Worm (Caenorhabditis elegans) whole organism, L4/young adult: ENCODE data around the gene F19B2.6.

ENCODE experiments used
- W03F9.2 ChIP-seq: fragments of 150-350 bp; optimal IDR thresholded peaks from 2 replicates; lab custom pipeline; 2014; ENCODE audit warnings: missing biosample characterization, missing genetic modification characterization
- dao-5 ChIP-seq: sonication (generic microtip); optimal IDR thresholded peaks from 2 replicates; lab custom pipeline; 2016; ENCODE audit warnings: missing genotype, missing genetic modification characterization, moderate library complexity, missing compliant biosample characterization
- him-1 ChIP-seq: sonication (generic microtip); optimal IDR thresholded peaks from 2 replicates; lab custom pipeline; 2016; ENCODE audit warnings: missing genotype, missing genetic modification reagents, missing genetic modification characterization, missing compliant biosample characterization

The F19B2.6 gene

ce11 chrV:20143711-20144110 is 14.6 kb upstream of the F19B2.6 start:
- TF ChIP-seq dao-5 (no peak), W03F9.2 (tag; lab: Kevin White, UChicago) (no peak), him-1 (no peak)

- TF ChIP-seq W03F9.2 (tag; lab: Kevin White, UChicago) (no peak), dao-5 (no peak), him-1 (no peak)
These were observed 10.6 kb upstream of the F19B2.6 start, which contains the start of gene Y113G7A.13 for ce11 chrV:20147662-20148245. Gene Y113G7A.13, plus strand, starts transcription at chrV:20148195.

ce11 chrV:20151432-20151831 is 6.9 kb upstream of the F19B2.6 start, which contains the start of gene F19B2.7:
Gene F19B2.7, plus strand, starts transcription at chrV:20151732.
- TF ChIP-seq dao-5 (no peak), him-1 (no peak), W03F9.2 (tag; lab: Kevin White, UChicago) (no peak)

ce11 chrV:20151855-20152254 is 6.5 kb upstream of the F19B2.6 start:
- TF ChIP-seq him-1: no peak
- no peak for TF ChIP-seq dao-5
- no peak for TF ChIP-seq W03F9.2 (tag; lab: Kevin White, UChicago)

ce11 chrV:20161781-20162289 is 3.5 kb downstream of the F19B2.6 start:
- TF ChIP-seq W03F9.2 (tag; lab: Kevin White, UChicago) (no peak), him-1 (no peak), dao-5 (no peak)

- TF ChIP-seq him-1: no peak
- no peak for TF ChIP-seq W03F9.2 (tag; lab: Kevin White, UChicago)
- TF ChIP-seq dao-5: no peak
These were observed 4.2 kb downstream of the F19B2.6 start for ce11 chrV:20162290-20163104.

ce11 chrV:20163105-20163449 is 4.8 kb downstream of the F19B2.6 start:
- no peak for TF ChIP-seq dao-5
- no peak for TF ChIP-seq him-1

DNA sequence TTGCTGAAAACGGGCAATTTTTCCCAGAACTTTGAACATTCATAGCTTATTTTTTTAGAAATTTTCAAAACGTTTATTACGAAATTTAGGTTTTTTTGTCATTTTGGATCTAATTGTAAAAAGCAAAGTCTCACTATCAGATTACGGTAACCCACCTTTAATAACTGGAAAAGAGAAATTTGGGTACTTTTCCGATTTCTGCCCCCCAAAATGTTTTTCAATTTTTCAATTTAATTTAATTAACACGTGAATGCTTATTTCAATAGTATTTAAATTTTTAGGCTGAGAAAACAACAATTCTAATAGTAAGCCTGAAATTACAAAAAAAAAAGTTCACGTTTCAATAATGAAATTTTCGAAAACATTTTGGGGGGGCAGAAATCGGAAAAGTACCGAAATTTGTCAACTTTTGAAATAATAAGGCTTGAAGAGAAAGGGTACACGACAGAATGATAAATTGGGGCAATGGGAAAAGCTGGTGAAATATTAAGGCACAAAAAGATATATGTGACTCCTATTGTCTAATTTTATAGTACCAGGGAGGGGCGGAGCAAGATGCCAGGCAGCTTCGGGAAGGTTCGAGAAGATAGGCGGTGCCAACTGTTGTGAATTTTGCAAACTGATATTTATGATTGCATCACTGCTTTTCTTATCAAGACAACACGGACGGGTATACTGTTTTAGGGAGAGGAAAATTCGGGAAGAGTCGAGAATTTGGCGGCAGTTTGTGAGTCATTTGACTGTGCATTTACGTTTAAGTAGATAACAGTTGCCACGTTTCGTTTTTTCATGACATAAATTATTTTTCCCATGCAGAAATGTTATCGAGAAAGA is 6.0 kb downstream of the F19B2.6 start, which contains the start of gene F19B2.5:
Gene F19B2.5 (minus strand): TSS at position 107 of the 834 bp plus-strand sequence.
- TF ChIP-seq W03F9.2 (tag; lab: Kevin White, UChicago): no peak
- TF ChIP-seq dao-5: no peak
- TF ChIP-seq him-1: no peak

- no peak for TF ChIP-seq him-1
- no peak for TF ChIP-seq W03F9.2 (tag; lab: Kevin White, UChicago)
- TF ChIP-seq dao-5: no peak
These were observed 7.5 kb downstream of the F19B2.6 start for ce11 chrV:20165808-20166207.

ce11 chrV:20171941-20172340 is 13.6 kb downstream of the F19B2.6 start, which contains the start of gene srw-39:
Gene srw-39, minus strand, starts transcription at chrV:20172041.
- TF ChIP-seq W03F9.2 (tag; lab: Kevin White, UChicago) (no peak), him-1 (no peak), dao-5 (no peak)

DNA sequence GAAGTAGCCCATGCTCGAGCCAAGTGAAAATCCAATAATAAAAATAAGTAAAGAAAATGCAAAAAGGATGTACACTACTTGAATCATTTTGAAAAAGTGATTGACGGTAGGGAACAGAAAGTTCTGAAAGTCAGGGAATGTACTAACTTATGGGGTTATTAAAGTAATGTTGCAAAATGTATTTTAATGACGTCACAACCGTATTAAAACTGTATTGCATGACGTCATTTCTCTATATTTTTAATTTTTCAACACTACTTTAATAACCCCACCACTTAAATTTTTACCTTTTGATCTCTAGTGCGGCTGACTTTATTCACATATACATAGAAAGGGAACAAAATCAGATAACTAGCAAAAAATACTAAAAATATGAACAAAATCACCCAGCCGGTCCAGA is 24.0 kb downstream of the F19B2.6 start:
- TF ChIP-seq him-1 (no peak), W03F9.2 (tag; lab: Kevin White, UChicago) (no peak), dao-5 (no peak)

DNA sequence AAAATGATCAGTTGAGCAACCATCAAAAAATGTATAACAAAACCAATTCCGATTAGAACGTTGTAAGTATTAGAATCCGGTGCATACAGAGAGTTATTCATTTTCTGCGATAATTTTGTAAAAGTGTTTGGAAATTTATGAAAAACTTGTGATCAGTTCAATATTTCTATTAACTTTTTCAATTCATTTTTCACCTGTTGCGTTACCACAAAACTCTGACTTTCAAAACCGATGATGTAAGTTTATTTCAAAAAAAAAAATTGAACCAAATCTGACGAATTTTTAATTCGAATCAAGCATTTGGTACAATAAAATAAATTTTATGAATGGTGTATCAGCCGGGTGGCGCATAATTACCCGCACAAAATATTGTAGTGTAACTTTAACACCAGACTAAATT is 28.3 kb downstream of the F19B2.6 start, which contains the start of gene srz-16:
Gene srz-16 (minus strand): TSS at position 101 of the 400 bp plus-strand sequence.
- TF ChIP-seq dao-5: no peak
- no peak for TF ChIP-seq W03F9.2 (tag; lab: Kevin White, UChicago)
- TF ChIP-seq him-1: no peak

- TF ChIP-seq W03F9.2 (tag; lab: Kevin White, UChicago) (no peak), dao-5 (no peak), him-1 (no peak)
These were observed 30.5 kb downstream of the F19B2.6 start, which contains the start of gene fbxa-116 for ce11 chrV:20188790-20189189. Gene fbxa-116, minus strand, starts transcription at chrV:20188890.
